Worm (Caenorhabditis elegans) whole organism, mixed stage, embryonic: ENCODE measurements around the gene C47E12.13.

Source experiments
- M03D4.4 ChIP-seq: sonication (generic microtip); optimal IDR thresholded peaks from 2 replicates; lab custom pipeline; 2017; ENCODE audit warnings: mild to moderate bottlenecking, missing genetic modification characterization, missing compliant biosample characterization
- mep-1 ChIP-seq: fragments of 150-350 bp; optimal IDR thresholded peaks from 2 replicates; lab custom pipeline; 2017; ENCODE audit warnings: missing biosample characterization, missing genetic modification reagents, missing genetic modification characterization, inconsistent platforms

DNA sequence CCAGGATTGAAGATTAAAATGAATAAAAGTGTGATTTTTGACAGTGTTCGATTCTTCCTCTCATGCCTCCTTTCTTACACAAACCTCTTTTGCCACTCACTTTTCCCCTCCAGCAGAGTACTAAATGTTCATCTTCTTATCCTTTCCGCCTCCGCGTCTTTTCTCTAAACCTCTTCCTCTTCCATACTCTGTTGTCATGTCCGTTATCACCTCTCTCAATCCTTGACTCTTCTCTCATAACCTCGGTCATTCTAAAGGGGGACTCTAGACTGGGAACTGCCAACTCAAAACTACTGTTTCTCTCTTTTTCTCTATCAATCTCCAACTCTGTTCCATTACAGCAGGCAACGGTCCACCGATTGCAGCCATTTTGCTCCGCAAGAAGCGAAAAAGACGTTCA is 41.6 kb upstream of the C47E12.13 start:
- TF ChIP-seq mep-1 (tag; lab: Kevin White, UChicago) (no peak), M03D4.4 (tag; lab: Kevin White, UChicago) (no peak)
